Fruit fly (Drosophila melanogaster): ENCODE data around the gene Crz.

The Crz gene

dm6 chr3R:14326250-14327112, 11.8 kb downstream of the Crz start, which contains the start of the genes Afti and ATPsynE (continued):
- TF ChIP-seq dmrt93B (GFP tag; optimal IDR thresholded peaks at IDR 0.05), result no peak
- TF ChIP-seq Abd-B (GFP tag; optimal IDR thresholded peaks at IDR 0.05), result no peak
- peak; percentile 12 for TF ChIP-seq OdsH (GFP tag; optimal IDR thresholded peaks at IDR 0.05)
- no peak for TF ChIP-seq CrebA (GFP tag; optimal IDR thresholded peaks at IDR 0.05; ENCODE audit: borderline replicate concordance)
- TF ChIP-seq rgr (GFP tag; optimal IDR thresholded peaks at IDR 0.05), result peak; percentile 71
- TF ChIP-seq Hr78 (GFP tag; optimal IDR thresholded peaks at IDR 0.05), result no peak

dm6 chr3R:14327113-14327466, 12.4 kb downstream of the Crz start:
- TF ChIP-seq lola (GFP tag; optimal IDR thresholded peaks at IDR 0.05), result no peak

DNA sequence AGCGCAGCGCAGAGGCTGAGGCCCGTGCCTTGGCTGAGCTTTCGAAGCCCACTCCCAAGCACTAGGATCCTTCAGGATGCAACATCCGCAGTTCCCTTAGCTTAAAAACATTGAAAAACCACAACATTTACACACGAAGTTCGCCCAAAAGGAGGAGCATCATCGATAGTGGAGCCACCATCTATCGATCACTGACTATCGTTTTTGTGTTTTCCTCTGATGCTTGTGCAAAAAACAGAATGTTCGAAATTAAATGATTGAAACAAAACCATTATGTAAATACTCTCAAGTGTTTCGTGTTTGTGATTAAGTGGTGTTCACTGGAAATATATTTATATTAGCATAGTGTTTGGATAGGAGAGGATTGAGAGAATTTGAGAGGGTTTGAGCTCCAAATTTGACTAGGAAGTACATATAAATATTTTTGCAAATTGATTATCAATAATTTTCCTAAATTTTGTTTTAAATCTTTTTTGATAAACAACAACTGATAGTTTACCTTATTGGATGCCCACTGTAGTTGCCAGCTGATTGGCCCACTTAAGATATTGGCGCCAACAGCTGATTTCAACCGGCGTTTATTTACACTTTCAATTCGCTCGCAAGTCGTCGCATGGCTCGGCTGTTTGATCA, 12.9 kb downstream of the Crz start, which contains the start of gene spn-B:
Gene spn-B, plus strand, starts transcription at position 580 of the 633 bp plus-strand sequence.
- TF ChIP-seq fru (GFP tag; optimal IDR thresholded peaks at IDR 0.05) (peak; percentile 85), dmrt93B (GFP tag; optimal IDR thresholded peaks at IDR 0.05) (peak; percentile 51), Hr83 (GFP tag; optimal IDR thresholded peaks at IDR 0.05; ENCODE audit: poor library complexity, severe bottlenecking) (peak; percentile 33), dl (GFP tag; optimal IDR thresholded peaks at IDR 0.05; ENCODE audit: insufficient read depth in 1 of 2, partially characterized antibody in 2 of 2) (no peak), Mio (GFP tag; optimal IDR thresholded peaks at IDR 0.05) (no peak), CG32264 (GFP tag; optimal IDR thresholded peaks at IDR 0.05) (peak; percentile 53), Jra (GFP tag; optimal IDR thresholded peaks at IDR 0.05) (peak; percentile 61), ey (GFP tag; optimal IDR thresholded peaks at IDR 0.05) (peak; percentile 75), Rel (GFP tag; optimal IDR thresholded peaks at IDR 0.05) (no peak), Rel (tag; optimal IDR thresholded peaks at IDR 0.05) (peak; percentile 32), brk (GFP tag; optimal IDR thresholded peaks at IDR 0.05) (peak; percentile 86), tai (GFP tag; optimal IDR thresholded peaks at IDR 0.05) (no peak), CG9705 (GFP tag; optimal IDR thresholded peaks at IDR 0.05) (peak; percentile 30), N (GFP tag; optimal IDR thresholded peaks at IDR 0.05) (no peak), lola (GFP tag; optimal IDR thresholded peaks at IDR 0.05) (no peak), foxo (GFP tag; optimal IDR thresholded peaks at IDR 0.05) (peak; percentile 28 to 87), jim (GFP tag; optimal IDR thresholded peaks at IDR 0.05) (no peak), Sp1 (GFP tag; optimal IDR thresholded peaks at IDR 0.05) (peak; percentile 78), GATAd (GFP tag; optimal IDR thresholded peaks at IDR 0.05) (no peak), sage (GFP tag; optimal IDR thresholded peaks at IDR 0.05) (peak; percentile 70), Myc (optimal IDR thresholded peaks at IDR 0.05) (no peak), Vsx2 (GFP tag; optimal IDR thresholded peaks at IDR 0.05; ENCODE audit: partially characterized antibody) (peak; percentile 28), pan (optimal IDR thresholded peaks at IDR 0.05) (no peak), Hnf4 (GFP tag; optimal IDR thresholded peaks at IDR 0.05) (peak; percentile 80), HLH106 (tag; optimal IDR thresholded peaks at IDR 0.05) (peak; percentile 76), woc (GFP tag; optimal IDR thresholded peaks at IDR 0.05) (peak; percentile 88), rgr (GFP tag; optimal IDR thresholded peaks at IDR 0.05) (peak; percentile 85), dsf (GFP tag; optimal IDR thresholded peaks at IDR 0.05; ENCODE audit: borderline replicate concordance) (peak; percentile 48), h (GFP tag; optimal IDR thresholded peaks at IDR 0.05) (peak; percentile 88), Dif (GFP tag; optimal IDR thresholded peaks at IDR 0.05; ENCODE audit: partially characterized antibody) (no peak), usp (GFP tag; optimal IDR thresholded peaks at IDR 0.05) (no peak), br (GFP tag; optimal IDR thresholded peaks at IDR 0.05) (peak; percentile 79), sv (GFP tag; optimal IDR thresholded peaks at IDR 0.05) (peak; percentile 71), CrebA (GFP tag; optimal IDR thresholded peaks at IDR 0.05; ENCODE audit: borderline replicate concordance) (no peak), Hr78 (GFP tag; optimal IDR thresholded peaks at IDR 0.05) (no peak), Dfd (GFP tag; optimal IDR thresholded peaks at IDR 0.05) (no peak), psq (GFP tag; optimal IDR thresholded peaks at IDR 0.05) (peak; percentile 71), Abd-B (GFP tag; optimal IDR thresholded peaks at IDR 0.05) (no peak), OdsH (GFP tag; optimal IDR thresholded peaks at IDR 0.05) (peak; percentile 80)

Data from whole organism, wandering third instar larva.